Worm (Caenorhabditis elegans) whole organism, mixed stage, embryonic: Measurements from ENCODE around the gene pgl-2.

Experiments used
- blmp-1 ChIP-seq: fragments of 150-350 bp; optimal IDR thresholded peaks from 2 replicates; lab custom pipeline; 2014; ENCODE audit warnings: missing biosample characterization, missing genetic modification characterization
- mab-5 ChIP-seq: fragments of 150-350 bp; optimal IDR thresholded peaks from 2 replicates; lab custom pipeline; 2014; ENCODE audit warnings: missing biosample characterization, missing genetic modification characterization
- nhr-237 ChIP-seq: fragments of 150-350 bp; optimal IDR thresholded peaks from 2 replicates; lab custom pipeline; 2014; ENCODE audit warnings: missing biosample characterization, missing genetic modification characterization
- pha-4 ChIP-seq: fragments of 150-350 bp; optimal IDR thresholded peaks from 2 replicates; lab custom pipeline; 2018; ENCODE audit warnings: missing biosample characterization, missing genetic modification reagents, missing genetic modification characterization
- zip-8 ChIP-seq: fragments of 150-350 bp; optimal IDR thresholded peaks from 2 replicates; lab custom pipeline; 2014; ENCODE audit warnings: missing biosample characterization, missing genetic modification characterization
- ztf-11 ChIP-seq: fragments of 150-350 bp; optimal IDR thresholded peaks from 2 replicates; lab custom pipeline; 2014; ENCODE audit warnings: missing biosample characterization, missing genetic modification characterization

ce11 chrIII:8667382-8667781 is 7.9 kb downstream of the pgl-2 start, which contains the start of gene dpy-19:
- TF ChIP-seq mab-5 (tag; lab: Kevin White, UChicago) (no peak), blmp-1 (tag; lab: Kevin White, UChicago) (no peak), zip-8 (tag; lab: Kevin White, UChicago) (no peak), ztf-11 (tag; lab: Kevin White, UChicago) (no peak), pha-4 (tag; lab: Kevin White, UChicago) (no peak), nhr-237 (tag; lab: Kevin White, UChicago) (no peak)
